Comparison of ENCODE assay signal across 1 fruit fly cellular context in genomic region chr2L:419620-420184, dm6.
TF ChIP-seq lines count a peak whose summit lies in the region.

CG13690 (minus strand) TSS chr2L:419652.
RpLP1 (plus strand) TSS chr2L:419952.

TF ChIP-seq in whole organism, embryonic, 481 proteins besides CTCF, POLR2A, EP300 and RAD21 (continued from another document):
- TF ChIP-seq Optix (GFP tag; IDR thresholded peaks at IDR 0.05; lab: Robert Waterston, UW) = peak; percentile 24; the same call in 1 of the 3 replicates
- TF ChIP-seq gt (GFP tag; IDR thresholded peaks at IDR 0.05; lab: Robert Waterston, UW) = no peak
- no peak for TF ChIP-seq CG6272 (GFP tag; IDR thresholded peaks at IDR 0.05; lab: Robert Waterston, UW)
- peak; percentile 36 for TF ChIP-seq CG10462 (GFP tag; optimal IDR thresholded peaks at IDR 0.05; lab: Kevin White, UChicago)
- peak; percentile 26 for TF ChIP-seq CG30431 (GFP tag; optimal IDR thresholded peaks at IDR 0.05; lab: Kevin White, UChicago)
- TF ChIP-seq MESR4 (GFP tag; optimal IDR thresholded peaks at IDR 0.05; lab: Kevin White, UChicago) = peak; percentile 99
- TF ChIP-seq H2.0 (GFP tag; IDR thresholded peaks at IDR 0.05; lab: Robert Waterston, UW) = peak; percentile 23; the same call in 1 of the 2 replicates
- TF ChIP-seq Hmx (GFP tag; optimal IDR thresholded peaks at IDR 0.05; lab: Kevin White, UChicago) = no peak
- TF ChIP-seq BEAF-32 (GFP tag; optimal IDR thresholded peaks at IDR 0.05; lab: Kevin White, UChicago) = peak; percentile 58
- peak; percentile 81 for TF ChIP-seq Hand (GFP tag; optimal IDR thresholded peaks at IDR 0.05; lab: Kevin White, UChicago)
- TF ChIP-seq bab2 (GFP tag; optimal IDR thresholded peaks at IDR 0.05; lab: Kevin White, UChicago) = peak; percentile 25
- peak; percentile 92 for TF ChIP-seq lab (GFP tag; optimal IDR thresholded peaks at IDR 0.05; lab: Kevin White, UChicago)
- TF ChIP-seq Lhr (GFP tag; optimal IDR thresholded peaks at IDR 0.05; lab: Kevin White, UChicago) = peak; percentile 84
- peak; percentile 76; the same call in 2 of the 3 replicates for TF ChIP-seq CG11456 (GFP tag; IDR thresholded peaks at IDR 0.05; lab: Robert Waterston, UW)
- peak; percentile 39 for TF ChIP-seq slou (GFP tag; optimal IDR thresholded peaks at IDR 0.05; lab: Kevin White, UChicago)
- peak; percentile 96 for TF ChIP-seq Med (GFP tag; lab: Kevin White, UChicago)
- TF ChIP-seq CG16863 (GFP tag; optimal IDR thresholded peaks at IDR 0.05; lab: Kevin White, UChicago) = peak; percentile 64
- no peak for TF ChIP-seq CG16815 (GFP tag; optimal IDR thresholded peaks at IDR 0.05; lab: Kevin White, UChicago)
- TF ChIP-seq CG4730 (GFP tag; IDR thresholded peaks at IDR 0.05; lab: Robert Waterston, UW) = no peak
- TF ChIP-seq psq (GFP tag; optimal IDR thresholded peaks at IDR 0.05; lab: Kevin White, UChicago) = no peak
- TF ChIP-seq Dbx (GFP tag; IDR thresholded peaks at IDR 0.05; lab: Robert Waterston, UW) = peak; percentile 48; the same call in 1 of the 3 replicates
- no peak for TF ChIP-seq Sox102F (GFP tag; optimal IDR thresholded peaks at IDR 0.05; lab: Kevin White, UChicago)
- peak; percentile 72 for TF ChIP-seq eyg (GFP tag; optimal IDR thresholded peaks at IDR 0.05; lab: Kevin White, UChicago)
- TF ChIP-seq so (GFP tag; IDR thresholded peaks at IDR 0.05; lab: Robert Waterston, UW) = no peak
- TF ChIP-seq gce (GFP tag; IDR thresholded peaks at IDR 0.05; lab: Robert Waterston, UW) = peak; percentile 69; the same call in 1 of the 3 replicates
- peak; percentile 54 for TF ChIP-seq Spps (tag; optimal IDR thresholded peaks at IDR 0.05; lab: Kevin White, UChicago)
- peak; percentile 77 for TF ChIP-seq CG2202 (tag; optimal IDR thresholded peaks at IDR 0.05; lab: Kevin White, UChicago)
- TF ChIP-seq row (GFP tag; IDR thresholded peaks at IDR 0.05; lab: Robert Waterston, UW) = peak; percentile 45; the same call in 2 of the 3 replicates
- peak in 1 of 3 experiments; percentile 55 for TF ChIP-seq lola (GFP tag; optimal IDR thresholded peaks at IDR 0.05; lab: Kevin White, UChicago)
- peak; percentile 32; the same call in 1 of the 2 replicates for TF ChIP-seq Dref (GFP tag; IDR thresholded peaks at IDR 0.05; lab: Robert Waterston, UW)
- TF ChIP-seq pho (GFP tag; optimal IDR thresholded peaks at IDR 0.05; lab: Kevin White, UChicago) = peak; percentile 44
- TF ChIP-seq trh (GFP tag; optimal IDR thresholded peaks at IDR 0.05; lab: Kevin White, UChicago) = peak; percentile 10
- peak; percentile 5 for TF ChIP-seq CG3838 (GFP tag; optimal IDR thresholded peaks at IDR 0.05; lab: Kevin White, UChicago)
- no peak for TF ChIP-seq CkIIα-i1 (GFP tag; IDR thresholded peaks at IDR 0.05; lab: Robert Waterston, UW)
- TF ChIP-seq CG31441 (GFP tag; IDR thresholded peaks at IDR 0.05; lab: Robert Waterston, UW) = peak; percentile 85
- peak; percentile 58 for TF ChIP-seq Dad (GFP tag; optimal IDR thresholded peaks at IDR 0.05; lab: Kevin White, UChicago)
- TF ChIP-seq sens (GFP tag; lab: Kevin White, UChicago) = peak; percentile 95
- peak; percentile 33 for TF ChIP-seq CG4820 (GFP tag; optimal IDR thresholded peaks at IDR 0.05; lab: Kevin White, UChicago)
- peak; percentile 54 for TF ChIP-seq CG6654 (GFP tag; optimal IDR thresholded peaks at IDR 0.05; lab: Kevin White, UChicago)
- TF ChIP-seq CG4360 (GFP tag; IDR thresholded peaks at IDR 0.05; lab: Robert Waterston, UW) = peak; percentile 47; the same call in 1 of the 2 replicates
- TF ChIP-seq BtbVII (GFP tag; optimal IDR thresholded peaks at IDR 0.05; lab: Kevin White, UChicago) = peak; percentile 88
- peak; percentile 87 for TF ChIP-seq CG17912 (GFP tag; optimal IDR thresholded peaks at IDR 0.05; lab: Kevin White, UChicago)
- no peak for TF ChIP-seq CG4404 (GFP tag; IDR thresholded peaks at IDR 0.05; lab: Robert Waterston, UW)
- peak; percentile 73 for TF ChIP-seq tap (tag; optimal IDR thresholded peaks at IDR 0.05; lab: Kevin White, UChicago)
- peak; percentile 40 for TF ChIP-seq Usf (GFP tag; optimal IDR thresholded peaks at IDR 0.05; lab: Kevin White, UChicago)
- no peak for TF ChIP-seq hb (GFP tag; IDR thresholded peaks at IDR 0.05; lab: Robert Waterston, UW; ENCODE audit: partially characterized antibody)
- peak; percentile 25; the same call in 1 of the 3 replicates for TF ChIP-seq CG14050 (GFP tag; IDR thresholded peaks at IDR 0.05; lab: Robert Waterston, UW)
- peak; percentile 85 for TF ChIP-seq HHEX (GFP tag; optimal IDR thresholded peaks at IDR 0.05; lab: Kevin White, UChicago)
- TF ChIP-seq otp (GFP tag; IDR thresholded peaks at IDR 0.05; lab: Robert Waterston, UW) = peak; percentile 76
- peak; percentile 36; the same call in 1 of the 2 replicates for TF ChIP-seq CG7372 (GFP tag; IDR thresholded peaks at IDR 0.05; lab: Robert Waterston, UW)
- TF ChIP-seq CHES-1-like (GFP tag; optimal IDR thresholded peaks at IDR 0.05; lab: Kevin White, UChicago) = peak; percentile 76
- peak; percentile 93 for TF ChIP-seq CG14710 (tag; optimal IDR thresholded peaks at IDR 0.05; lab: Kevin White, UChicago)
- no peak for TF ChIP-seq jigr1 (GFP tag; IDR thresholded peaks at IDR 0.05; lab: Robert Waterston, UW)
- TF ChIP-seq CG6765 (GFP tag; optimal IDR thresholded peaks at IDR 0.05; lab: Kevin White, UChicago) = peak; percentile 93
- no peak for TF ChIP-seq CG11560 (tag; IDR thresholded peaks at IDR 0.05; lab: Robert Waterston, UW)
- no peak for TF ChIP-seq CG11247 (GFP tag; IDR thresholded peaks at IDR 0.05; lab: Robert Waterston, UW)
- TF ChIP-seq NC2α (GFP tag; optimal IDR thresholded peaks at IDR 0.05; lab: Kevin White, UChicago) = no peak
- peak; percentile 70 for TF ChIP-seq CG30403 (GFP tag; optimal IDR thresholded peaks at IDR 0.05; lab: Kevin White, UChicago)
- no peak for TF ChIP-seq br (optimal IDR thresholded peaks at IDR 0.05; lab: Kevin White, UChicago)
- TF ChIP-seq lmd (GFP tag; IDR thresholded peaks at IDR 0.05; lab: Robert Waterston, UW) = no peak
- TF ChIP-seq CG15011 (GFP tag; optimal IDR thresholded peaks at IDR 0.05; lab: Kevin White, UChicago) = peak; percentile 83
- TF ChIP-seq Bteb2 (GFP tag; optimal IDR thresholded peaks at IDR 0.05; lab: Kevin White, UChicago) = peak; percentile 70
- TF ChIP-seq Adf1 (GFP tag; IDR thresholded peaks at IDR 0.05; lab: Robert Waterston, UW) = 0 out of 2 replicates have a peak, but pooled peaks have one; percentile 19
- TF ChIP-seq Nf-YC (tag; optimal IDR thresholded peaks at IDR 0.05; lab: Kevin White, UChicago) = peak; percentile 71
- peak; percentile 74 for TF ChIP-seq CG18262 (tag; optimal IDR thresholded peaks at IDR 0.05; lab: Kevin White, UChicago)
- no peak for TF ChIP-seq Poxn (GFP tag; IDR thresholded peaks at IDR 0.05; lab: Robert Waterston, UW)
- TF ChIP-seq Gug (GFP tag; IDR thresholded peaks at IDR 0.05; lab: Robert Waterston, UW) = no peak
- TF ChIP-seq pita (GFP tag; optimal IDR thresholded peaks at IDR 0.05; lab: Kevin White, UChicago) = no peak
- TF ChIP-seq CG10654 (GFP tag; optimal IDR thresholded peaks at IDR 0.05; lab: Kevin White, UChicago) = peak; percentile 15
- peak; percentile 31 for TF ChIP-seq HLH54F (GFP tag; optimal IDR thresholded peaks at IDR 0.05; lab: Kevin White, UChicago)
- TF ChIP-seq ato (GFP tag; IDR thresholded peaks at IDR 0.05; lab: Robert Waterston, UW; ENCODE audit: partially characterized antibody) = 0 out of 2 replicates have a peak, but pooled peaks have one; percentile 15
- peak; percentile 61 for TF ChIP-seq CG12236 (GFP tag; optimal IDR thresholded peaks at IDR 0.05; lab: Kevin White, UChicago)
- TF ChIP-seq Trl (optimal IDR thresholded peaks at IDR 0.05; lab: Kevin White, UChicago) = no peak
- TF ChIP-seq Trl (GFP tag; optimal IDR thresholded peaks at IDR 0.05; lab: Kevin White, UChicago) = peak; percentile 74
- TF ChIP-seq Atf3 (GFP tag; optimal IDR thresholded peaks at IDR 0.05; lab: Kevin White, UChicago) = peak; percentile 37
- TF ChIP-seq ro (GFP tag; IDR thresholded peaks at IDR 0.05; lab: Robert Waterston, UW) = no peak
- TF ChIP-seq CG10366 (GFP tag; IDR thresholded peaks at IDR 0.05; lab: Robert Waterston, UW) = no peak
- TF ChIP-seq Mes4 (GFP tag; optimal IDR thresholded peaks at IDR 0.05; lab: Kevin White, UChicago) = peak; percentile 89
- no peak for TF ChIP-seq CG7786 (GFP tag; optimal IDR thresholded peaks at IDR 0.05; lab: Kevin White, UChicago)
- no peak for TF ChIP-seq D (optimal IDR thresholded peaks at IDR 0.05; lab: Kevin White, UChicago)
- peak; percentile 73 for TF ChIP-seq D (GFP tag; optimal IDR thresholded peaks at IDR 0.05; lab: Kevin White, UChicago)
- TF ChIP-seq prd (optimal IDR thresholded peaks at IDR 0.05; lab: Kevin White, UChicago) = no peak
- no peak for TF ChIP-seq prd (GFP tag; IDR thresholded peaks at IDR 0.05; lab: Robert Waterston, UW)
- peak; percentile 49 for TF ChIP-seq zen (tag; optimal IDR thresholded peaks at IDR 0.05; lab: Kevin White, UChicago)
- TF ChIP-seq CG10274 (GFP tag; optimal IDR thresholded peaks at IDR 0.05; lab: Kevin White, UChicago) = peak; percentile 57
- no peak for TF ChIP-seq tio (GFP tag; optimal IDR thresholded peaks at IDR 0.05; lab: Kevin White, UChicago)
- TF ChIP-seq Vsx1 (GFP tag; optimal IDR thresholded peaks at IDR 0.05; lab: Kevin White, UChicago) = peak; percentile 85
- TF ChIP-seq zfh1 (GFP tag; IDR thresholded peaks at IDR 0.05; lab: Robert Waterston, UW) = peak; percentile 76
- TF ChIP-seq CG9876 (GFP tag; optimal IDR thresholded peaks at IDR 0.05; lab: Kevin White, UChicago) = peak; percentile 40
- TF ChIP-seq cas (GFP tag; IDR thresholded peaks at IDR 0.05; lab: Robert Waterston, UW) = 0 out of 2 replicates have a peak, but pooled peaks have one; percentile 6
- peak; percentile 14; the same call in 1 of the 2 replicates for TF ChIP-seq CG42726 (GFP tag; IDR thresholded peaks at IDR 0.05; lab: Robert Waterston, UW; ENCODE audit: partially characterized antibody)
- no peak for TF ChIP-seq klu (GFP tag; IDR thresholded peaks at IDR 0.05; lab: Robert Waterston, UW)
- TF ChIP-seq CG9797 (GFP tag; optimal IDR thresholded peaks at IDR 0.05; lab: Kevin White, UChicago) = peak; percentile 99
- peak; percentile 76 for TF ChIP-seq CG30020 (tag; optimal IDR thresholded peaks at IDR 0.05; lab: Kevin White, UChicago)
- peak; percentile 61 for TF ChIP-seq Rfx (GFP tag; IDR thresholded peaks at IDR 0.05; lab: Robert Waterston, UW)
- peak; percentile 92 for TF ChIP-seq CG12659 (GFP tag; optimal IDR thresholded peaks at IDR 0.05; lab: Kevin White, UChicago)
- peak; percentile 78 for TF ChIP-seq lbe (GFP tag; optimal IDR thresholded peaks at IDR 0.05; lab: Kevin White, UChicago)
- no peak for TF ChIP-seq fru (optimal IDR thresholded peaks at IDR 0.05; lab: Kevin White, UChicago)
- peak; percentile 2 for TF ChIP-seq CG7745 (tag; optimal IDR thresholded peaks at IDR 0.05; lab: Kevin White, UChicago)
- TF ChIP-seq dysf (GFP tag; IDR thresholded peaks at IDR 0.05; lab: Robert Waterston, UW) = peak; percentile 59; the same call in 2 of the 3 replicates
- no peak for TF ChIP-seq unc-4 (GFP tag; IDR thresholded peaks at IDR 0.05; lab: Robert Waterston, UW; ENCODE audit: partially characterized antibody)
- TF ChIP-seq sug (tag; optimal IDR thresholded peaks at IDR 0.05; lab: Kevin White, UChicago) = peak; percentile 73
- TF ChIP-seq az2 (GFP tag; optimal IDR thresholded peaks at IDR 0.05; lab: Kevin White, UChicago) = peak; percentile 50
- peak; percentile 89 for TF ChIP-seq CG4328 (GFP tag; optimal IDR thresholded peaks at IDR 0.05; lab: Kevin White, UChicago)
- peak; percentile 80 for TF ChIP-seq Fer3 (tag; optimal IDR thresholded peaks at IDR 0.05; lab: Kevin White, UChicago)
- no peak for TF ChIP-seq CG31224 (GFP tag; IDR thresholded peaks at IDR 0.05; lab: Robert Waterston, UW)
- TF ChIP-seq CG31388 (GFP tag; optimal IDR thresholded peaks at IDR 0.05; lab: Kevin White, UChicago) = no peak
- peak; percentile 89 for TF ChIP-seq Fer1 (GFP tag; optimal IDR thresholded peaks at IDR 0.05; lab: Kevin White, UChicago)
- peak; percentile 61 for TF ChIP-seq CG13424 (tag; optimal IDR thresholded peaks at IDR 0.05; lab: Kevin White, UChicago)
- no peak for TF ChIP-seq Dip2 (GFP tag; IDR thresholded peaks at IDR 0.05; lab: Robert Waterston, UW)
- peak; percentile 36 for TF ChIP-seq pum (GFP tag; optimal IDR thresholded peaks at IDR 0.05; lab: Kevin White, UChicago)
- TF ChIP-seq CG8388 (GFP tag; optimal IDR thresholded peaks at IDR 0.05; lab: Kevin White, UChicago) = peak; percentile 70
- peak; percentile 62 for TF ChIP-seq gro (GFP tag; optimal IDR thresholded peaks at IDR 0.05; lab: Kevin White, UChicago)
- TF ChIP-seq phol (tag; optimal IDR thresholded peaks at IDR 0.05; lab: Kevin White, UChicago) = peak; percentile 89
- TF ChIP-seq vfl (GFP tag; optimal IDR thresholded peaks at IDR 0.05; lab: Kevin White, UChicago) = peak; percentile 37
- TF ChIP-seq cad (GFP tag; optimal IDR thresholded peaks at IDR 0.05; lab: Kevin White, UChicago) = no peak
- TF ChIP-seq pfk (GFP tag; optimal IDR thresholded peaks at IDR 0.05; lab: Kevin White, UChicago) = peak; percentile 58
- no peak for TF ChIP-seq Ravus (GFP tag; IDR thresholded peaks at IDR 0.05; lab: Robert Waterston, UW)
- 0 out of 2 replicates have a peak, but pooled peaks have one; percentile 6 for TF ChIP-seq Rx (GFP tag; IDR thresholded peaks at IDR 0.05; lab: Robert Waterston, UW)
TF ChIP-seq in whole organism, embryonic: peak in this region for 343.
